Worm (Caenorhabditis elegans): Measurements from ENCODE around the gene srz-78.

- TF ChIP-seq nhr-77 (tag; optimal IDR thresholded peaks at IDR 0.05): no peak
- TF ChIP-seq aha-1 (tag; optimal IDR thresholded peaks at IDR 0.05): no peak
- no peak for TF ChIP-seq nhr-11 (tag; optimal IDR thresholded peaks at IDR 0.05)
- no peak for TF ChIP-seq fos-1 (tag; optimal IDR thresholded peaks at IDR 0.05)
- TF ChIP-seq fkh-4 (tag; optimal IDR thresholded peaks at IDR 0.05; ENCODE audit: borderline replicate concordance): no peak
- no peak for TF ChIP-seq skn-1 (tag; optimal IDR thresholded peaks at IDR 0.05)
These were observed 40.6 kb downstream of the srz-78 start, which contains the start of gene M57.1 for ce11 chrIV:3532167-3532566.
